Worm (Caenorhabditis elegans): ENCODE data around the gene irld-7.

Gene irld-7

ce11 chrIV:6634789-6635188, 44.6 kb downstream of the irld-7 start, which contains the start of gene metl-13:
Gene metl-13, plus strand, starts transcription at chrIV:6635089.
- TF ChIP-seq sem-2 (GFP tag; optimal IDR thresholded peaks at IDR 0.05) (no peak), unc-39 (tag; optimal IDR thresholded peaks at IDR 0.05) (no peak), lin-13 (tag; optimal IDR thresholded peaks at IDR 0.05) (no peak), mep-1 (tag; optimal IDR thresholded peaks at IDR 0.05) (no peak), elt-1 (tag; optimal IDR thresholded peaks at IDR 0.05; ENCODE audit: borderline replicate concordance, insufficient read depth) (no peak), pha-4 (tag; optimal IDR thresholded peaks at IDR 0.05) (no peak), ztf-11 (tag; optimal IDR thresholded peaks at IDR 0.05) (no peak), unc-120 (tag; optimal IDR thresholded peaks at IDR 0.05; ENCODE audit: poor library complexity, severe bottlenecking) (no peak), mls-2 (tag; optimal IDR thresholded peaks at IDR 0.05) (no peak), ces-1 (GFP tag; optimal IDR thresholded peaks at IDR 0.05) (no peak), nhr-12 (tag; optimal IDR thresholded peaks at IDR 0.05) (no peak), sptf-1 (tag; optimal IDR thresholded peaks at IDR 0.05) (no peak), ham-2 (GFP tag; optimal IDR thresholded peaks at IDR 0.05) (no peak)

- TF ChIP-seq bed-3 (GFP tag; optimal IDR thresholded peaks at IDR 0.05) (no peak), mls-2 (tag; optimal IDR thresholded peaks at IDR 0.05) (no peak), unc-62 (GFP tag; optimal IDR thresholded peaks at IDR 0.05) (no peak), ces-1 (GFP tag; optimal IDR thresholded peaks at IDR 0.05) (no peak), nhr-76 (tag; optimal IDR thresholded peaks at IDR 0.05) (no peak)
These were observed 48.1 kb downstream of the irld-7 start, which contains the start of gene C01B10.7 for ce11 chrIV:6638256-6638655. Gene C01B10.7, plus strand, starts transcription at chrIV:6638556.

- TF ChIP-seq mls-2 (tag; optimal IDR thresholded peaks at IDR 0.05): no peak
- TF ChIP-seq hlh-1 (tag; optimal IDR thresholded peaks at IDR 0.05): no peak
- no peak for TF ChIP-seq ham-2 (GFP tag; optimal IDR thresholded peaks at IDR 0.05)
- no peak for TF ChIP-seq elt-3 (tag; optimal IDR thresholded peaks at IDR 0.05)
- no peak for TF ChIP-seq ces-1 (GFP tag; optimal IDR thresholded peaks at IDR 0.05)
- no peak for TF ChIP-seq nhr-237 (tag; optimal IDR thresholded peaks at IDR 0.05)
- no peak for TF ChIP-seq sptf-1 (tag; optimal IDR thresholded peaks at IDR 0.05)
- no peak for TF ChIP-seq ceh-83 (GFP tag; optimal IDR thresholded peaks at IDR 0.05)
- no peak for TF ChIP-seq flh-1 (GFP tag; optimal IDR thresholded peaks at IDR 0.05)
- TF ChIP-seq nhr-2 (tag; optimal IDR thresholded peaks at IDR 0.05): no peak
- no peak for TF ChIP-seq lsy-2 (tag; optimal IDR thresholded peaks at IDR 0.05)
- no peak for TF ChIP-seq bed-3 (GFP tag; optimal IDR thresholded peaks at IDR 0.05)
- no peak for TF ChIP-seq nhr-12 (tag; optimal IDR thresholded peaks at IDR 0.05)
- TF ChIP-seq mep-1 (tag; optimal IDR thresholded peaks at IDR 0.05): no peak
- TF ChIP-seq ceh-39 (tag; optimal IDR thresholded peaks at IDR 0.05): no peak
- TF ChIP-seq elt-1 (tag; optimal IDR thresholded peaks at IDR 0.05; ENCODE audit: borderline replicate concordance, insufficient read depth): no peak
- TF ChIP-seq unc-39 (tag; optimal IDR thresholded peaks at IDR 0.05): no peak
- no peak for TF ChIP-seq lin-32 (GFP tag; optimal IDR thresholded peaks at IDR 0.05)
- no peak for TF ChIP-seq pha-4 (tag; optimal IDR thresholded peaks at IDR 0.05)
- TF ChIP-seq sem-2 (GFP tag; optimal IDR thresholded peaks at IDR 0.05): no peak
These were observed 49.7 kb downstream of the irld-7 start, which contains the start of gene C01B10.6 for ce11 chrIV:6639880-6640279. Gene C01B10.6, plus strand, starts transcription at chrIV:6640180.
